Fruit fly (Drosophila melanogaster): ENCODE measurements around the gene Hibch.

The Hibch gene

dm6 chr3R:15345198-15346017, 11.6 kb upstream of the Hibch start (continued):
- TF ChIP-seq CG6654 (GFP tag; optimal IDR thresholded peaks at IDR 0.05), result no peak
- no peak for TF ChIP-seq ewg (GFP tag; optimal IDR thresholded peaks at IDR 0.05)
- no peak for TF ChIP-seq psq (GFP tag; optimal IDR thresholded peaks at IDR 0.05)
- TF ChIP-seq grn (GFP tag; optimal IDR thresholded peaks at IDR 0.05), result peak; percentile 80
- no peak for TF ChIP-seq ara (GFP tag; IDR thresholded peaks at IDR 0.05)
- no peak for TF ChIP-seq Dip2 (GFP tag; IDR thresholded peaks at IDR 0.05)
- TF ChIP-seq lab (GFP tag; optimal IDR thresholded peaks at IDR 0.05), result no peak
- TF ChIP-seq NK7.1 (GFP tag; optimal IDR thresholded peaks at IDR 0.05), result no peak
- no peak for TF ChIP-seq CG1529 (GFP tag; optimal IDR thresholded peaks at IDR 0.05)
- TF ChIP-seq CG3838 (GFP tag; optimal IDR thresholded peaks at IDR 0.05), result no peak
- no peak for TF ChIP-seq pum (GFP tag; optimal IDR thresholded peaks at IDR 0.05)
- TF ChIP-seq CG12769 (tag; optimal IDR thresholded peaks at IDR 0.05), result peak; percentile 31
- TF ChIP-seq insv (GFP tag; optimal IDR thresholded peaks at IDR 0.05), result peak in 1 of 2 experiments; percentile 89
- TF ChIP-seq NC2β (GFP tag; optimal IDR thresholded peaks at IDR 0.05), result no peak
- TF ChIP-seq CG6689 (GFP tag; IDR thresholded peaks at IDR 0.05), result no peak
- TF ChIP-seq Sox100B (GFP tag; optimal IDR thresholded peaks at IDR 0.05), result no peak
- TF ChIP-seq CG9932 (GFP tag; IDR thresholded peaks at IDR 0.05), result no peak
- TF ChIP-seq Drgx (GFP tag; IDR thresholded peaks at IDR 0.05), result no peak
- no peak for TF ChIP-seq Oli (tag; optimal IDR thresholded peaks at IDR 0.05)
- TF ChIP-seq CG33557 (GFP tag; optimal IDR thresholded peaks at IDR 0.05), result peak; percentile 9
- no peak for TF ChIP-seq Camta (GFP tag; optimal IDR thresholded peaks at IDR 0.05)
- no peak for TF ChIP-seq ken (GFP tag; IDR thresholded peaks at IDR 0.05)
- peak; percentile 3 for TF ChIP-seq Med (GFP tag)
- TF ChIP-seq Elba2 (GFP tag; optimal IDR thresholded peaks at IDR 0.05), result peak; percentile 83
- TF ChIP-seq sim (GFP tag; IDR thresholded peaks at IDR 0.05), result 0 out of 2 replicates have a peak, but pooled peaks have one; percentile 7
- peak in 1 of 2 experiments; percentile 5 for TF ChIP-seq Trl (optimal IDR thresholded peaks at IDR 0.05)
- no peak for TF ChIP-seq Trl (GFP tag; optimal IDR thresholded peaks at IDR 0.05)
- no peak for TF ChIP-seq CG13624 (GFP tag; optimal IDR thresholded peaks at IDR 0.05)
- no peak for TF ChIP-seq CG14667 (GFP tag; IDR thresholded peaks at IDR 0.05)
- no peak for TF ChIP-seq CG31224 (GFP tag; IDR thresholded peaks at IDR 0.05)
- no peak for TF ChIP-seq CG4707 (GFP tag; optimal IDR thresholded peaks at IDR 0.05)
- no peak for TF ChIP-seq slbo (GFP tag; IDR thresholded peaks at IDR 0.05)
- no peak for TF ChIP-seq CG17385 (GFP tag; optimal IDR thresholded peaks at IDR 0.05)
- no peak for TF ChIP-seq nmo (GFP tag; optimal IDR thresholded peaks at IDR 0.05)
- no peak for TF ChIP-seq ro (GFP tag; IDR thresholded peaks at IDR 0.05)
- no peak for TF ChIP-seq scrt (GFP tag; optimal IDR thresholded peaks at IDR 0.05)
- no peak for TF ChIP-seq CG1603 (tag; optimal IDR thresholded peaks at IDR 0.05)
- TF ChIP-seq CG12942 (GFP tag; optimal IDR thresholded peaks at IDR 0.05), result no peak
- TF ChIP-seq CG1233 (GFP tag; optimal IDR thresholded peaks at IDR 0.05), result no peak
- TF ChIP-seq Opbp (GFP tag; IDR thresholded peaks at IDR 0.05; ENCODE audit: partially characterized antibody), result no peak
- TF ChIP-seq CG14441 (GFP tag; IDR thresholded peaks at IDR 0.05), result no peak
- no peak for TF ChIP-seq CG2116 (GFP tag; optimal IDR thresholded peaks at IDR 0.05)
- TF ChIP-seq CG1647 (GFP tag; optimal IDR thresholded peaks at IDR 0.05), result no peak
- no peak for TF ChIP-seq CG9727 (GFP tag; optimal IDR thresholded peaks at IDR 0.05)
- TF ChIP-seq inv (GFP tag; IDR thresholded peaks at IDR 0.05; ENCODE audit: partially characterized antibody), result no peak
- TF ChIP-seq tin (GFP tag; optimal IDR thresholded peaks at IDR 0.05), result no peak
- no peak for TF ChIP-seq Nf-YB (GFP tag; optimal IDR thresholded peaks at IDR 0.05)
- TF ChIP-seq Ravus (GFP tag; IDR thresholded peaks at IDR 0.05), result no peak
- no peak for TF ChIP-seq chn (GFP tag; optimal IDR thresholded peaks at IDR 0.05)
- TF ChIP-seq Blimp-1 (GFP tag; optimal IDR thresholded peaks at IDR 0.05), result peak; percentile 98
- no peak for TF ChIP-seq CG10959 (GFP tag; IDR thresholded peaks at IDR 0.05)
